Worm (Caenorhabditis elegans) whole organism, L1 larva: ENCODE data around the gene F20B10.3.

ENCODE experiments used
- C04F5.9 ChIP-seq: sonication (generic microtip); optimal IDR thresholded peaks from 2 replicates; lab custom pipeline; 2016; ENCODE audit warnings: missing genetic modification characterization, missing compliant biosample characterization
- C16A3.4 ChIP-seq: fragments of 150-350 bp; optimal IDR thresholded peaks from 2 replicates; lab custom pipeline; 2014; ENCODE audit warnings: missing biosample characterization, missing genetic modification characterization
- F16B12.6 ChIP-seq: fragments of 150-350 bp; optimal IDR thresholded peaks from 2 replicates; lab custom pipeline; 2014; ENCODE audit warnings: missing biosample characterization, missing genetic modification characterization
- Y116A8C.19 ChIP-seq: sonication (generic microtip); optimal IDR thresholded peaks from 2 replicates; lab custom pipeline; 2016; ENCODE audit warnings: missing compliant biosample characterization, missing genetic modification characterization, borderline replicate concordance
- aha-1 ChIP-seq: fragments of 150-350 bp; optimal IDR thresholded peaks from 2 replicates; lab custom pipeline; 2014; ENCODE audit warnings: missing biosample characterization, missing genetic modification characterization
- blmp-1 ChIP-seq: fragments of 150-350 bp; optimal IDR thresholded peaks from 2 replicates; lab custom pipeline; 2014; ENCODE audit warnings: missing biosample characterization, missing genetic modification characterization
- ceh-8 ChIP-seq: fragments of 200-800 bp; sonication (Bioruptor generic); optimal IDR thresholded peaks from 2 replicates; lab custom pipeline; 2018; ENCODE audit warnings: mild to moderate bottlenecking, missing genetic modification characterization, moderate library complexity, missing compliant biosample characterization
- ceh-82 ChIP-seq, 3 experiments: fragments of 150-350 bp in 1 of 3; sonication (generic microtip) in 2 of 3; optimal IDR thresholded peaks; 2 replicates each; lab custom pipeline; 2014 to 2017; ENCODE audit warnings: missing biosample characterization in 3 of 3, missing genetic modification characterization in 3 of 3
- ces-1 ChIP-seq: fragments of 150-350 bp; optimal IDR thresholded peaks from 2 replicates; lab custom pipeline; 2014; ENCODE audit warnings: missing biosample characterization, missing genetic modification reagents, missing genetic modification characterization
- dpl-1 ChIP-seq, 3 experiments: fragments of 150-350 bp in 2 of 3; sonication (generic microtip) in 1 of 3; optimal IDR thresholded peaks; 2 replicates each; lab custom pipeline; 2014 to 2017; ENCODE audit warnings: missing biosample characterization in 3 of 3, missing genetic modification characterization in 3 of 3, missing genetic modification reagents in 3 of 3
- efl-1 ChIP-seq, 4 experiments: fragments of 150-350 bp; optimal IDR thresholded peaks in 3 of 4; peaks in 1 of 4; 1 replicate in 1 of 4; 2 replicates in 3 of 4; lab custom pipeline; 2014; ENCODE audit warnings: missing biosample characterization in 2 of 4, missing genetic modification characterization in 2 of 4, missing genetic modification reagents in 2 of 4
- egl-13 ChIP-seq: sonication (generic microtip); optimal IDR thresholded peaks from 2 replicates; lab custom pipeline; 2016; ENCODE audit warnings: missing genotype, missing genetic modification reagents, missing genetic modification characterization, missing compliant biosample characterization
- egl-27 ChIP-seq, 2 experiments: fragments of 150-350 bp in 1 of 2; sonication (generic microtip); optimal IDR thresholded peaks; 3 replicates each; lab custom pipeline; 2017 to 2018; ENCODE audit warnings: missing biosample characterization in 2 of 2, missing genetic modification characterization in 2 of 2, missing genetic modification reagents in 2 of 2
- elt-2 ChIP-seq: sonication (generic microtip); optimal IDR thresholded peaks from 2 replicates; lab custom pipeline; 2016; ENCODE audit warnings: missing genetic modification characterization, mild to moderate bottlenecking, inconsistent platforms, missing compliant biosample characterization, missing genetic modification reagents
- ets-5 ChIP-seq: fragments of 200-800 bp; sonication (Bioruptor generic); IDR thresholded peaks from 2 replicates; pipeline ENCODE4 v1.3.6; 2022; ENCODE audit warnings: missing genetic modification characterization, missing compliant biosample characterization
- fkh-10 ChIP-seq: sonication (generic microtip); optimal IDR thresholded peaks from 2 replicates; lab custom pipeline; 2017; ENCODE audit warnings: missing biosample characterization, missing genetic modification reagents, missing genetic modification characterization
- fkh-4 ChIP-seq: sonication (generic microtip); optimal IDR thresholded peaks from 2 replicates; lab custom pipeline; 2016; ENCODE audit warnings: missing compliant biosample characterization, missing genetic modification characterization, borderline replicate concordance
- irx-1 ChIP-seq: sonication (generic microtip); optimal IDR thresholded peaks from 2 replicates; lab custom pipeline; 2016; ENCODE audit warnings: missing genetic modification characterization, missing compliant biosample characterization
- jun-1 ChIP-seq: fragments of 150-350 bp; optimal IDR thresholded peaks from 2 replicates; lab custom pipeline; 2014; ENCODE audit warnings: missing biosample characterization, missing genetic modification reagents, missing genetic modification characterization
- lin-14 ChIP-seq: fragments of 200-800 bp; sonication (Bioruptor generic); optimal IDR thresholded peaks from 2 replicates; lab custom pipeline; 2018; ENCODE audit warnings: mild to moderate bottlenecking, missing genetic modification characterization, moderate library complexity, missing compliant biosample characterization
- lin-35 ChIP-seq, 2 experiments: fragments of 150-350 bp; optimal IDR thresholded peaks; 2 replicates each; lab custom pipeline; 2014; ENCODE audit warnings: missing biosample characterization in 2 of 2, missing genetic modification characterization in 2 of 2, missing genetic modification reagents in 2 of 2
- lin-39 ChIP-seq: fragments of 150-350 bp; optimal IDR thresholded peaks from 2 replicates; lab custom pipeline; 2014; ENCODE audit warnings: missing biosample characterization, missing genetic modification reagents, missing genetic modification characterization
- mdl-1 ChIP-seq, 2 experiments: fragments of 150-350 bp; optimal IDR thresholded peaks; 2 replicates each; lab custom pipeline; 2014 to 2017; ENCODE audit warnings: missing biosample characterization in 2 of 2, missing genetic modification characterization in 2 of 2, inconsistent platforms in 1 of 2
- nhr-28 ChIP-seq: fragments of 150-350 bp; optimal IDR thresholded peaks from 2 replicates; lab custom pipeline; 2014; ENCODE audit warnings: missing biosample characterization, missing genetic modification characterization
- nhr-71 ChIP-seq: sonication (generic microtip); optimal IDR thresholded peaks from 2 replicates; lab custom pipeline; 2016; ENCODE audit warnings: mild to moderate bottlenecking, missing genetic modification characterization, moderate library complexity, missing compliant biosample characterization
- nhr-77 ChIP-seq: fragments of 150-350 bp; optimal IDR thresholded peaks from 2 replicates; lab custom pipeline; 2014; ENCODE audit warnings: missing biosample characterization, missing genetic modification characterization
- nhr-84 ChIP-seq: sonication (generic microtip); optimal IDR thresholded peaks from 2 replicates; lab custom pipeline; 2017; ENCODE audit warnings: missing biosample characterization, missing genetic modification characterization
- nhr-90 ChIP-seq: sonication (generic microtip); optimal IDR thresholded peaks from 2 replicates; lab custom pipeline; 2016; ENCODE audit warnings: mild to moderate bottlenecking, missing genetic modification characterization, missing compliant biosample characterization; ENCODE audit not compliant: poor library complexity
- pag-3 ChIP-seq: sonication (generic microtip); optimal IDR thresholded peaks from 2 replicates; lab custom pipeline; 2017; ENCODE audit warnings: missing genetic modification characterization, mild to moderate bottlenecking, missing compliant biosample characterization, antibody characterized with exemption, borderline replicate concordance; ENCODE audit not compliant: insufficient read depth
- pax-3 ChIP-seq: fragments of 200-800 bp; sonication (Bioruptor generic); optimal IDR thresholded peaks from 2 replicates; lab custom pipeline; 2018; ENCODE audit warnings: mild to moderate bottlenecking, missing genetic modification characterization, moderate library complexity, missing compliant biosample characterization
- rnt-1 ChIP-seq: sonication (generic microtip); optimal IDR thresholded peaks from 2 replicates; lab custom pipeline; 2016; ENCODE audit warnings: mild to moderate bottlenecking, missing genetic modification characterization, moderate library complexity, missing compliant biosample characterization
- snpc-4 ChIP-seq: fragments of 150-350 bp; optimal IDR thresholded peaks from 2 replicates; lab custom pipeline; 2014; ENCODE audit warnings: missing biosample characterization, missing genetic modification characterization
- snu-23 ChIP-seq: sonication (generic microtip); optimal IDR thresholded peaks from 2 replicates; lab custom pipeline; 2016; ENCODE audit warnings: missing genetic modification characterization, missing compliant biosample characterization
- sptf-1 ChIP-seq: fragments of 150-350 bp; optimal IDR thresholded peaks from 2 replicates; lab custom pipeline; 2014; ENCODE audit warnings: missing biosample characterization, missing genetic modification characterization
- sup-37 ChIP-seq: fragments of 200-800 bp; sonication (Bioruptor generic); optimal IDR thresholded peaks from 2 replicates; lab custom pipeline; 2018; ENCODE audit warnings: mild to moderate bottlenecking, missing genetic modification characterization, missing compliant biosample characterization
- tbx-2 ChIP-seq: sonication (generic microtip); optimal IDR thresholded peaks from 2 replicates; lab custom pipeline; 2016; ENCODE audit warnings: missing genetic modification characterization, missing compliant biosample characterization
- unc-130 ChIP-seq: fragments of 150-350 bp; optimal IDR thresholded peaks from 2 replicates; lab custom pipeline; 2017; ENCODE audit warnings: missing biosample characterization, missing genetic modification characterization, inconsistent platforms
- unc-30 ChIP-seq: sonication (generic microtip); optimal IDR thresholded peaks from 2 replicates; lab custom pipeline; 2017; ENCODE audit warnings: missing biosample characterization, missing genetic modification characterization
- unc-98 ChIP-seq: fragments of 200-800 bp; sonication (Bioruptor generic); IDR thresholded peaks from 2 replicates; pipeline ENCODE4 v1.3.6; 2022; ENCODE audit warnings: missing genetic modification characterization, missing compliant biosample characterization
- zip-4 ChIP-seq: fragments of 200-800 bp; sonication (Bioruptor generic); optimal IDR thresholded peaks from 2 replicates; lab custom pipeline; 2018; ENCODE audit warnings: mild to moderate bottlenecking, missing genetic modification characterization, moderate library complexity, missing compliant biosample characterization
- ztf-11 ChIP-seq, 2 experiments: sonication (generic microtip); optimal IDR thresholded peaks; 2 replicates each; lab custom pipeline; 2016 to 2017; ENCODE audit warnings: missing genetic modification characterization in 2 of 2, missing biosample characterization in 1 of 2, missing compliant biosample characterization in 1 of 2

The F20B10.3 gene

DNA sequence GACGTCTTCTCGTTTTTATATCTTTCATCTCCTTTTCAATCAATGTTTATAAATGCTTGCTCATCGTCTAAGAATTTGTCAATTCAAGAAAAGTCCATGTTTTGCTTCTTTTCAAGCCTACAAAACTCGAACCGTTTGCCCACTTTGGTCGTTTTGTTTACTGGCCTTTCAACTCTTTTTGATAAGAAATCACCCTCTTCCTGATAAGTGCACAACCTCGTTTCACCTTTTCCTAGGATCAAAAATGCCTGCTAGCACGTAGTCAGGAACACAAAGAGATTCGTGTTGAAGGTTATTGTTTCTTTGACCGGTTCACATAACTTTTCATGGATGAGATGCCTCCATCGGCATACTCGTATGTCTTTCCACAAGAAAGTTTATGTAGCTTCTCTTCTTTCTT is 28.6 kb downstream of the F20B10.3 start:
- TF ChIP-seq snpc-4 (tag; lab: Kevin White, UChicago) (no peak), nhr-28 (tag; lab: Kevin White, UChicago) (no peak), fkh-4 (tag; lab: Kevin White, UChicago) (no peak), egl-27 (tag; optimal IDR thresholded peaks at IDR 0.05; lab: Kevin White, UChicago) (no peak), pag-3 (no peak), ets-5 (GFP tag; lab: Robert Waterston, UW) (no peak), F16B12.6 (tag; lab: Kevin White, UChicago) (no peak), fkh-10 (no peak), C04F5.9 (no peak), unc-30 (tag; lab: Kevin White, UChicago) (no peak)

DNA sequence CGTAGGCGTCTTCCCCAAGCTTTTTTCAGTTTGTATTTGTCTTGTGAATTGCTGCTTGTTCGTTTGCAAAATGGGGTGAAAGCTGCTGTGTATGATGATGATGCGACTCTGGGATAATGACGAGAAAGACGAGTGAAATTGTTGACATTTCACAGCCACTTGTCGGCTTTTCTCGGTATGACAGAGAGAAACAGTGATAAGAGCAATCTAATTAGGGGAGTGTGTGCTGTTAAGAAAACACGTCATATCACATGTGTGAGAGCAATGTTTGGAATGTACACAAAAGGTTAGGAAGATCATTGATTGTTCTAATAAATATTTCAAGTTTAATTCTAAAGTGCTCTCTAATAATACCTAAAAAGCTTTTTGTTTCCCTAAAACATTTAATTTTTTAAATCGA is 29.6 kb downstream of the F20B10.3 start:
- TF ChIP-seq lin-35 (GFP tag; optimal IDR thresholded peaks at IDR 0.05; lab: Kevin White, UChicago) (peak in 1 of 2 experiments; percentile 5), jun-1 (peak; percentile 2), rnt-1 (no peak), egl-13 (tag; lab: Kevin White, UChicago) (no peak), efl-1 (optimal IDR thresholded peaks at IDR 0.05; lab: Kevin White, UChicago) (no peak), efl-1 (GFP tag; optimal IDR thresholded peaks at IDR 0.05 in 1 of 2; lab: Kevin White, UChicago) (peak in 1 of 2 experiments; percentile 16), pax-3 (tag; lab: Kevin White, UChicago) (no peak), ces-1 (GFP tag; lab: Kevin White, UChicago) (no peak), Y116A8C.19 (no peak), snu-23 (GFP tag; lab: Kevin White, UChicago) (no peak), nhr-71 (tag; lab: Kevin White, UChicago) (peak; percentile 18), elt-2 (peak; percentile 71), lin-39 (no peak), snpc-4 (tag; lab: Kevin White, UChicago) (no peak)

DNA sequence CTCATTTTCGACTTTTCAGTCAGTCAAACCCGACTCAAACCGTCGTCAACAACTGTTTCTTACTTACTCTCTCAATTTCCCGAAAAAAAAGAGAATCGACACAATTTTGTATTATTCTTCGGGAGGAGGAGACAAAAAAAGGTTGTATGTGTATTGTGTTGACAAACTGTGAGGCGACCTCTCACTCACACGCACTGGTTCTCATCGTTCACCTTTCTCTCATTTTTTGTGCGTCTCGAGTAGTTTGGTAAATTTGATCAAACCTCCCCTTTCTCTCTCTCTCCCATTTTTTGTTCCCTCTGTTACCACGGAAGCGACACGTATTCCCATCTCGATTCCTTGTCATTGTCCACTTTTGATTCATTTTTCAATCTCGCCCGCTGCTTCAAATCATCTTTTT is 30.8 kb downstream of the F20B10.3 start:
- TF ChIP-seq tbx-2 = peak; percentile 36
- peak; percentile 32 for TF ChIP-seq nhr-77 (tag; lab: Kevin White, UChicago)
- peak; percentile 68 for TF ChIP-seq lin-14
- TF ChIP-seq efl-1 (optimal IDR thresholded peaks at IDR 0.05; lab: Kevin White, UChicago) = no peak
- peak in 1 of 2 experiments; percentile 55 for TF ChIP-seq efl-1 (GFP tag; optimal IDR thresholded peaks at IDR 0.05 in 1 of 2; lab: Kevin White, UChicago)
- no peak for TF ChIP-seq unc-98 (GFP tag; lab: Robert Waterston, UW)

DNA sequence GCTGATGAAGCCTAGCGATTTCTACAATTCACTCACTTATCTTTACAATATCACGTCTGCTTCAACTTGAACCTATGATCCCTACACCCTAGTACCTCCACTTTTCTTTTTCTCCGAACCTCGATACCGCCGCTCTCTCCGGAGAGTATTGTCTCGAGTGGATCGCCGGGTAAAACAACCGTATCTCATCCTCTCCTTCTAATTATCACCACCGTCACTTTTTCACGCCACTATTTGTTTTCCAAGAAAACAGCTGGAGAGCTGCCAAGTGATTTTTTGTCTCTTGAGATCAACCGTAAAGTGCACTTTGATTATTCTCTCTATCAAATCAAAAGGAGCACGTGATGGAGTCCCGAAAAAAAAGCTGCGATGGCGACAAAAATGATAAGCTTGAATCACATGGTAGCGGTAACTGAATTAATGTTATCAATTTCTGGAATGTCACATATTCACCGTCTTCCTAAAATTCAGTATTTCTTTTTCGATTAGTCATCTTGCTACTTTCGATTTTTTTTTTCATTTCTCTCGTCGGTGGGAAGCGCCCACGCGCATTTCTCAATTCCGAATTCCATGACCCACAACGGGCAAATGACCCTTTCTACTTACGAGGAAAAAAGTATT is 31.6 kb downstream of the F20B10.3 start:
- no peak for TF ChIP-seq snu-23 (GFP tag; lab: Kevin White, UChicago)
- no peak for TF ChIP-seq ceh-8
- TF ChIP-seq efl-1 (optimal IDR thresholded peaks at IDR 0.05; lab: Kevin White, UChicago) = no peak
- TF ChIP-seq efl-1 (GFP tag; optimal IDR thresholded peaks at IDR 0.05 in 1 of 2; lab: Kevin White, UChicago) = peak in 1 of 2 experiments; percentile 58
- peak in 1 of 2 experiments; percentile 32 for TF ChIP-seq lin-35 (GFP tag; optimal IDR thresholded peaks at IDR 0.05; lab: Kevin White, UChicago)
- TF ChIP-seq egl-27 (tag; optimal IDR thresholded peaks at IDR 0.05; lab: Kevin White, UChicago) = peak in 1 of 2 experiments; percentile 5
- TF ChIP-seq nhr-90 (tag; lab: Kevin White, UChicago) = peak; percentile 34
- TF ChIP-seq nhr-77 (tag; lab: Kevin White, UChicago) = peak; percentile 66
- no peak for TF ChIP-seq sup-37 (GFP tag; lab: Kevin White, UChicago)
- peak; percentile 12 for TF ChIP-seq tbx-2
- TF ChIP-seq elt-2 = peak; percentile 82
- peak; percentile 73 for TF ChIP-seq blmp-1 (tag; lab: Kevin White, UChicago)
- peak in 1 of 2 experiments; percentile 12 for TF ChIP-seq mdl-1 (tag; optimal IDR thresholded peaks at IDR 0.05; lab: Kevin White, UChicago)
- peak; percentile 6 for TF ChIP-seq nhr-71 (tag; lab: Kevin White, UChicago)

DNA sequence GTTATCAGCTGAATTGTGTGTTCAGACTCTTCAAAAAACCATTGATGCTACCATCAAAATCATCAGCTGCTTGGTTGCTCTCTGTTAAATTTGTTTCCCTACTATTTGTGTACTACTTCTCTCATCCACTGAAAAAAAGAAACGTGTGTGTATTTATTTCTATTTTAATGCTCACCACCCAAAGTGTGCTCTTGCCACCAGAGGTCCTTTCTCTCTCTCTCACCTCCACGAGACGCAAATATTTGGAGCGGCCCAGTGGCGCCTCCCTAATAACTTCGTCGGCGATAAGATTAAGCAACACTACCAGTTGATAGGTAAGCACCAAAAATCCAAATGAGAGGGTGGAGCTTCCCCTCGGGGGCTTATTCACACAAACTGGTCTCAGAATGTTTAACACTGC is 32.8 kb downstream of the F20B10.3 start:
- TF ChIP-seq nhr-84 = no peak
- no peak for TF ChIP-seq efl-1 (optimal IDR thresholded peaks at IDR 0.05; lab: Kevin White, UChicago)
- peak in 1 of 2 experiments; percentile 19 for TF ChIP-seq efl-1 (GFP tag; optimal IDR thresholded peaks at IDR 0.05 in 1 of 2; lab: Kevin White, UChicago)
- no peak for TF ChIP-seq zip-4 (GFP tag; lab: Kevin White, UChicago)
- TF ChIP-seq aha-1 (tag; lab: Kevin White, UChicago) = no peak
- TF ChIP-seq irx-1 (tag; lab: Kevin White, UChicago) = no peak
- no peak for TF ChIP-seq ztf-11 (tag; optimal IDR thresholded peaks at IDR 0.05; lab: Kevin White, UChicago)
- no peak for TF ChIP-seq Y116A8C.19
- TF ChIP-seq fkh-10 = no peak
- TF ChIP-seq C16A3.4 = no peak
- TF ChIP-seq unc-98 (GFP tag; lab: Robert Waterston, UW) = no peak
- no peak for TF ChIP-seq unc-130 (tag; lab: Kevin White, UChicago)
- peak; percentile 63 for TF ChIP-seq tbx-2
- no peak for TF ChIP-seq sptf-1 (tag; lab: Kevin White, UChicago)
- no peak for TF ChIP-seq ceh-82 (tag; optimal IDR thresholded peaks at IDR 0.05; lab: Kevin White, UChicago)
- no peak for TF ChIP-seq dpl-1 (GFP tag; optimal IDR thresholded peaks at IDR 0.05; lab: Kevin White, UChicago)
- no peak for TF ChIP-seq blmp-1 (tag; lab: Kevin White, UChicago)
